Worm (Caenorhabditis elegans) whole organism, mixed stage, embryonic: ENCODE data around the gene nas-3.

Experiments used
- lsy-2 ChIP-seq: fragments of 150-350 bp; optimal IDR thresholded peaks from 2 replicates; lab custom pipeline; 2014; ENCODE audit warnings: missing biosample characterization, missing genetic modification characterization
- nhr-237 ChIP-seq: fragments of 150-350 bp; optimal IDR thresholded peaks from 2 replicates; lab custom pipeline; 2014; ENCODE audit warnings: missing biosample characterization, missing genetic modification characterization
- snpc-4 ChIP-seq: fragments of 150-350 bp; optimal IDR thresholded peaks from 2 replicates; lab custom pipeline; 2014; ENCODE audit warnings: missing biosample characterization, missing genetic modification characterization
- ztf-11 ChIP-seq: fragments of 150-350 bp; optimal IDR thresholded peaks from 2 replicates; lab custom pipeline; 2014; ENCODE audit warnings: missing biosample characterization, missing genetic modification characterization

ce11 chrV:9457535-9457934 is 20.4 kb upstream of the nas-3 start:
- TF ChIP-seq ztf-11 (tag; lab: Kevin White, UChicago) (no peak), nhr-237 (no peak), snpc-4 (tag; lab: Kevin White, UChicago) (no peak), lsy-2 (tag; lab: Kevin White, UChicago) (no peak)
